Fruit fly (Drosophila melanogaster) whole organism, prepupa: ENCODE measurements around the gene Exo70.

Experiments
- CG11294 ChIP-seq: fragments of 200-800 bp; sonication (Bioruptor generic); IDR thresholded peaks from 2 replicates; pipeline ENCODE4 v1.3.6; 2022; ENCODE audit warnings: missing biosample characterization, missing genetic modification characterization
- CG1621 ChIP-seq: fragments of 200-800 bp; sonication (Bioruptor generic); optimal IDR thresholded peaks from 3 replicates; lab custom pipeline; 2018; ENCODE audit warnings: missing biosample characterization, mild to moderate bottlenecking, missing genetic modification characterization
- CG16779 ChIP-seq: fragments of 200-800 bp; sonication (Bioruptor generic); optimal IDR thresholded peaks from 3 replicates; lab custom pipeline; 2017; ENCODE audit warnings: missing biosample characterization, mild to moderate bottlenecking, missing genetic modification characterization
- CG34406 ChIP-seq: fragments of 200-800 bp; sonication (Bioruptor generic); optimal IDR thresholded peaks from 3 replicates; lab custom pipeline; 2016; ENCODE audit warnings: missing biosample characterization, missing genetic modification characterization
- CG4318 ChIP-seq: fragments of 200-800 bp; sonication (Bioruptor generic); optimal IDR thresholded peaks from 3 replicates; lab custom pipeline; 2017; ENCODE audit warnings: missing biosample characterization, mild to moderate bottlenecking, missing genetic modification characterization
- CG6163 ChIP-seq: fragments of 200-800 bp; sonication (Bioruptor generic); IDR thresholded peaks from 3 replicates; pipeline ENCODE4 v1.3.6; 2022; ENCODE audit warnings: missing biosample characterization, missing genetic modification characterization
- CG6808 ChIP-seq: fragments of 200-800 bp; sonication (Bioruptor generic); optimal IDR thresholded peaks from 3 replicates; lab custom pipeline; 2017; ENCODE audit warnings: missing biosample characterization, missing genetic modification characterization, mild to moderate bottlenecking, moderate library complexity, missing genetic modification reagents
- Ets21C ChIP-seq: fragments of 200-800 bp; sonication (Bioruptor generic); optimal IDR thresholded peaks from 3 replicates; lab custom pipeline; 2016; ENCODE audit warnings: missing biosample characterization, missing genetic modification characterization
- Hr4 ChIP-seq: fragments of 200-800 bp; sonication (Bioruptor generic); optimal IDR thresholded peaks from 3 replicates; lab custom pipeline; 2016; ENCODE audit warnings: missing biosample characterization, missing genetic modification characterization
- fd59A ChIP-seq: fragments of 200-800 bp; sonication (Bioruptor generic); optimal IDR thresholded peaks from 2 replicates; lab custom pipeline; 2017; ENCODE audit warnings: missing biosample characterization, mild to moderate bottlenecking, missing genetic modification characterization, missing genetic modification reagents
- fkh ChIP-seq: fragments of 200-800 bp; sonication (Bioruptor generic); optimal IDR thresholded peaks from 3 replicates; lab custom pipeline; 2017; ENCODE audit warnings: missing biosample characterization, mild to moderate bottlenecking, missing genetic modification characterization, moderate library complexity
- topi ChIP-seq: fragments of 200-800 bp; sonication (Bioruptor generic); optimal IDR thresholded peaks from 3 replicates; lab custom pipeline; 2016; ENCODE audit warnings: missing biosample characterization, missing genetic modification characterization

dm6 chr3L:8421361-8421760 lies 9.7 kb downstream of the Exo70 start:
- TF ChIP-seq Ets21C (GFP tag; lab: Kevin White, UChicago): no peak
- TF ChIP-seq topi (GFP tag; lab: Kevin White, UChicago): no peak
- TF ChIP-seq CG6808 (GFP tag; lab: Kevin White, UChicago): no peak
- no peak for TF ChIP-seq CG16779 (tag; lab: Kevin White, UChicago)
- no peak for TF ChIP-seq CG6163 (GFP tag; lab: Robert Waterston, UW)
- no peak for TF ChIP-seq CG34406 (GFP tag; lab: Kevin White, UChicago)
- no peak for TF ChIP-seq fd59A (GFP tag; lab: Kevin White, UChicago)
- no peak for TF ChIP-seq CG4318 (GFP tag; lab: Kevin White, UChicago)
- TF ChIP-seq fkh (GFP tag; lab: Kevin White, UChicago): no peak
- no peak for TF ChIP-seq CG1621 (tag; lab: Kevin White, UChicago)
- TF ChIP-seq CG11294 (GFP tag; lab: Robert Waterston, UW): no peak
- no peak for TF ChIP-seq Hr4
